Worm (Caenorhabditis elegans): ENCODE results near the gene unc-112.

ce11 chrV:14683926-14684325 is 12.5 kb downstream of the unc-112 start:
- TF ChIP-seq dmd-9 (GFP tag; IDR thresholded peaks at IDR 0.05) (no peak), nhr-28 (tag; optimal IDR thresholded peaks at IDR 0.05) (no peak), skn-1 (tag; optimal IDR thresholded peaks at IDR 0.05) (no peak), lir-3 (tag; optimal IDR thresholded peaks at IDR 0.05) (no peak), unc-62 (GFP tag; optimal IDR thresholded peaks at IDR 0.05 in 1 of 2) (no peak), unc-62 (tag; optimal IDR thresholded peaks at IDR 0.05) (no peak), daf-12 (tag; optimal IDR thresholded peaks at IDR 0.05) (no peak), lin-38 (GFP tag; IDR thresholded peaks at IDR 0.05) (no peak), pha-4 (GFP tag; IDR thresholded peaks at IDR 0.05) (no peak), pha-4 (tag; optimal IDR thresholded peaks at IDR 0.05) (no peak)

All from whole organism, L4 larva.